Worm (Caenorhabditis elegans) whole organism, L2 larva: Measurements from ENCODE around the gene T25B6.5.

Source experiments
- R02D3.7 ChIP-seq: fragments of 150-350 bp; optimal IDR thresholded peaks from 2 replicates; lab custom pipeline; 2014; ENCODE audit warnings: missing biosample characterization, missing genetic modification characterization
- aly-2 ChIP-seq: fragments of 150-350 bp; optimal IDR thresholded peaks from 2 replicates; lab custom pipeline; 2014; ENCODE audit warnings: missing biosample characterization, missing genetic modification characterization
- ama-1 ChIP-seq: fragments of 150-350 bp; optimal IDR thresholded peaks from 2 replicates; lab custom pipeline; 2018; ENCODE audit warnings: inconsistent platforms
- dmd-4 ChIP-seq: sonication (generic microtip); optimal IDR thresholded peaks from 2 replicates; lab custom pipeline; 2017; ENCODE audit warnings: missing biosample characterization, missing genetic modification characterization
- nhr-25 ChIP-seq: fragments of 150-350 bp; sonication (generic microtip); optimal IDR thresholded peaks from 3 replicates; lab custom pipeline; 2014; ENCODE audit warnings: missing biosample characterization, missing genetic modification characterization
- skn-1 ChIP-seq: sonication (generic microtip); optimal IDR thresholded peaks from 2 replicates; lab custom pipeline; 2017; ENCODE audit warnings: missing biosample characterization, missing genetic modification characterization
- sma-9 ChIP-seq, 2 experiments: fragments of 150-350 bp in 1 of 2; sonication (generic microtip) in 1 of 2; optimal IDR thresholded peaks; 2 replicates each; lab custom pipeline; 2014 to 2016; ENCODE audit warnings: missing genetic modification characterization in 2 of 2, mild to moderate bottlenecking in 1 of 2, missing biosample characterization in 1 of 2, missing compliant biosample characterization in 1 of 2, missing genetic modification reagents in 1 of 2, moderate library complexity in 1 of 2
- unc-55 ChIP-seq: fragments of 150-350 bp; sonication (generic microtip); optimal IDR thresholded peaks from 3 replicates; lab custom pipeline; 2014; ENCODE audit warnings: missing biosample characterization, missing genetic modification reagents, missing genetic modification characterization

ce11 chrX:9035142-9035541 lies 13.6 kb upstream of the T25B6.5 start:
- TF ChIP-seq ama-1 (lab: Kevin White, UChicago) (no peak), sma-9 (GFP tag; optimal IDR thresholded peaks at IDR 0.05; lab: Kevin White, UChicago) (no peak), sma-9 (tag; optimal IDR thresholded peaks at IDR 0.05; lab: Kevin White, UChicago) (no peak), nhr-25 (tag; lab: Kevin White, UChicago) (no peak), skn-1 (tag; lab: Kevin White, UChicago) (peak; percentile 65), dmd-4 (tag; lab: Kevin White, UChicago) (no peak), R02D3.7 (no peak), unc-55 (GFP tag; lab: Kevin White, UChicago) (no peak), aly-2 (no peak)
